Fruit fly (Drosophila melanogaster) whole organism, wandering third instar larva: Measurements from ENCODE around the gene CG14257.

Experiments used
- CG9705 ChIP-seq: fragments of 200-800 bp; sonication (Bioruptor generic); optimal IDR thresholded peaks from 2 replicates; lab custom pipeline; 2018; ENCODE audit warnings: missing biosample characterization, mild to moderate bottlenecking, missing genetic modification characterization
- Dfd ChIP-seq: fragments of >200 bp; optimal IDR thresholded peaks from 2 replicates; lab custom pipeline; 2017; ENCODE audit warnings: missing biosample characterization, missing genetic modification characterization
- HLH106 ChIP-seq: fragments of 200-800 bp; optimal IDR thresholded peaks from 3 replicates; lab custom pipeline; 2019; ENCODE audit warnings: missing biosample characterization, mild to moderate bottlenecking, missing genetic modification characterization, moderate library complexity
- N ChIP-seq: fragments of >200 bp; optimal IDR thresholded peaks from 2 replicates; lab custom pipeline; 2018; ENCODE audit warnings: missing biosample characterization, missing external identifiers, missing genetic modification characterization
- ey ChIP-seq: fragments of 200-800 bp; sonication (Bioruptor generic); optimal IDR thresholded peaks from 2 replicates; lab custom pipeline; 2016; ENCODE audit warnings: missing biosample characterization, missing genetic modification characterization
- fru ChIP-seq: fragments of 200-800 bp; sonication (Bioruptor generic); optimal IDR thresholded peaks from 3 replicates; lab custom pipeline; 2016; ENCODE audit warnings: missing biosample characterization, mild to moderate bottlenecking, missing genetic modification characterization
- h ChIP-seq: fragments of 200-800 bp; sonication (Bioruptor generic); optimal IDR thresholded peaks from 3 replicates; lab custom pipeline; 2016; ENCODE audit warnings: missing biosample characterization, mild to moderate bottlenecking, missing genetic modification characterization
- pan ChIP-seq: fragments of >200 bp; optimal IDR thresholded peaks from 2 replicates; lab custom pipeline; 2017
- psq ChIP-seq: fragments of 200-800 bp; sonication (Bioruptor generic); optimal IDR thresholded peaks from 3 replicates; lab custom pipeline; 2017; ENCODE audit warnings: missing biosample characterization, mild to moderate bottlenecking, missing genetic modification characterization, moderate library complexity
- sage ChIP-seq: fragments of 200-800 bp; sonication (Bioruptor generic); optimal IDR thresholded peaks from 2 replicates; lab custom pipeline; 2016; ENCODE audit warnings: missing biosample characterization, mild to moderate bottlenecking, missing genetic modification characterization
- usp ChIP-seq: fragments of >200 bp; optimal IDR thresholded peaks from 2 replicates; lab custom pipeline; 2017; ENCODE audit warnings: missing biosample characterization, missing genetic modification characterization

DNA sequence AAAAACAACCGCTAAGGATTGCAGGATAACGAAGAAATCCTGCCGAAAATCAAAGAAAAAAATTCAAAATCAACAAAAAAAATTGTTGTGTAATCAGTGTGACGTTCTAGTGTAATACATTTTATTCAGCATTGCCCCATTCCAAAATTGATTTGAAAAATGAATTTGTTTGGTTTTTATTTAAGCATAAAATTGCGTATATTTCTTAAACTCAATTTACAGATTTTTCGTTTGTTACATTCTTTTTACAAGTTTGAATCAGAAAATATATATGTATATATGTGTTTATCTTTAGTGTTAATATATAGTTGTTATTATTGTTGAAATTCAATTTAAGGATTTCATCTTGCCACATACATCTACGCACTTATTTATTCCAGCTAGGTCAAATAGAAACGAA, 48.9 kb downstream of the CG14257 start, which contains the start of gene CG6059:
- TF ChIP-seq psq (GFP tag; lab: Kevin White, UChicago) (no peak), h (GFP tag; lab: Kevin White, UChicago) (no peak), fru (no peak), sage (GFP tag; lab: Kevin White, UChicago) (no peak), N (GFP tag; lab: Kevin White, UChicago) (no peak), HLH106 (tag; lab: Kevin White, UChicago) (no peak), pan (no peak), Dfd (GFP tag; lab: Kevin White, UChicago) (no peak), ey (GFP tag; lab: Kevin White, UChicago) (no peak), usp (GFP tag; lab: Kevin White, UChicago) (no peak), CG9705 (GFP tag; lab: Kevin White, UChicago) (no peak)
